Worm (Caenorhabditis elegans) whole organism, L1 larva: Measurements from ENCODE around the gene F13E9.15.

Experiments used
- aha-1 ChIP-seq: fragments of 150-350 bp; optimal IDR thresholded peaks from 2 replicates; lab custom pipeline; 2014; ENCODE audit warnings: missing biosample characterization, missing genetic modification characterization
- ceh-82 ChIP-seq, 3 experiments: fragments of 150-350 bp in 1 of 3; sonication (generic microtip) in 2 of 3; optimal IDR thresholded peaks; 2 replicates each; lab custom pipeline; 2014 to 2017; ENCODE audit warnings: missing biosample characterization in 3 of 3, missing genetic modification characterization in 3 of 3
- dpl-1 ChIP-seq, 3 experiments: fragments of 150-350 bp in 2 of 3; sonication (generic microtip) in 1 of 3; optimal IDR thresholded peaks; 2 replicates each; lab custom pipeline; 2014 to 2017; ENCODE audit warnings: missing biosample characterization in 3 of 3, missing genetic modification characterization in 3 of 3, missing genetic modification reagents in 3 of 3

DNA sequence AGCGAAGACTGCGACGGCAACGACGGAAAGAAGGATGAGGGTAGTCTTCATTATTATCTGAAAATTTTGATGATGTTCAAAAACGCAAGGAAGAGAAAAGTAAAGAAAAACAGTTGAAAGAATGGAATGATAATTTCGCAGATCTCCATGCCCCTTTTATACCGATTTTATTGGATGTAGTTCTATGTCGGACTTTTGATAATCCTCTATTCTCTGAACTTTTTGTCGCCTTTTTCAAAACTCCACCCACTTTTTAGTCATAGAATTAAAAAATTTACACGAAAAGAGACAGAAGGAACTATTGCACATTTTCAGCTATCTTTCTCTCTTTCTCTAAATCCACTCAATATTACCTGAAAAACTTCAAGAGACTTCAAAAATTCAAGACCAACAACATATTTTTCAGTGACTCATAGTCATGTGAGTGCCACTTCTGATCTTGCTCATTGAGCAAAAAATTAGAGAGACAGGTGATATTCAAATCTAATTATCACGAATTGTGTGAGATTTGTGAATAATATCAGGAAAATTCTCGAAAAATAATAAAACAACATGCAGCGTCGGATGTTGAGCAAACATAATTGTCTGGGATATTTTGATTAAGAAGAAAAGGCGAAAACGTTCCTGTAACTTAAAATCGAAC, at the start of gene F13E9.15:
- no peak for TF ChIP-seq ceh-82 (tag; optimal IDR thresholded peaks at IDR 0.05; lab: Kevin White, UChicago)
- no peak for TF ChIP-seq dpl-1 (GFP tag; optimal IDR thresholded peaks at IDR 0.05; lab: Kevin White, UChicago)
- no peak for TF ChIP-seq aha-1 (tag; lab: Kevin White, UChicago)
